Fruit fly (Drosophila melanogaster): ENCODE measurements around the gene beta-PheRS.

Gene beta-PheRS

dm6 chr3R:24220845-24221244 lies 31.6 kb downstream of the beta-PheRS start, which contains the start of gene cav:
Gene cav (plus strand): TSS chr3R:24221103.
- TF ChIP-seq h (GFP tag; optimal IDR thresholded peaks at IDR 0.05): no peak
- peak; percentile 20 for TF ChIP-seq Dif (GFP tag; optimal IDR thresholded peaks at IDR 0.05; ENCODE audit: partially characterized antibody)

dm6 chr3R:24219093-24219492 lies 33.4 kb downstream of the beta-PheRS start:
- no peak for TF ChIP-seq foxo (GFP tag; optimal IDR thresholded peaks at IDR 0.05)
- no peak for TF ChIP-seq lola (GFP tag; optimal IDR thresholded peaks at IDR 0.05)
- TF ChIP-seq tai (GFP tag; optimal IDR thresholded peaks at IDR 0.05): no peak
- no peak for TF ChIP-seq rgr (GFP tag; optimal IDR thresholded peaks at IDR 0.05)
- TF ChIP-seq Jra (GFP tag; optimal IDR thresholded peaks at IDR 0.05): no peak
- TF ChIP-seq woc (GFP tag; optimal IDR thresholded peaks at IDR 0.05): no peak
- no peak for TF ChIP-seq dsf (GFP tag; optimal IDR thresholded peaks at IDR 0.05; ENCODE audit: borderline replicate concordance)
- no peak for TF ChIP-seq N (GFP tag; optimal IDR thresholded peaks at IDR 0.05)
- TF ChIP-seq OdsH (GFP tag; optimal IDR thresholded peaks at IDR 0.05): no peak
- TF ChIP-seq Abd-B (GFP tag; optimal IDR thresholded peaks at IDR 0.05): no peak
- no peak for TF ChIP-seq dmrt93B (GFP tag; optimal IDR thresholded peaks at IDR 0.05)
- TF ChIP-seq sage (GFP tag; optimal IDR thresholded peaks at IDR 0.05): no peak
- TF ChIP-seq Mio (GFP tag; optimal IDR thresholded peaks at IDR 0.05): no peak
- no peak for TF ChIP-seq Rel (GFP tag; optimal IDR thresholded peaks at IDR 0.05)
- TF ChIP-seq Rel (tag; optimal IDR thresholded peaks at IDR 0.05): no peak
- no peak for TF ChIP-seq Hr78 (GFP tag; optimal IDR thresholded peaks at IDR 0.05)
- no peak for TF ChIP-seq CG32264 (GFP tag; optimal IDR thresholded peaks at IDR 0.05)

dm6 chr3R:24218565-24218964 lies 33.9 kb downstream of the beta-PheRS start, which contains the start of gene CG17786:
Gene CG17786 (minus strand): TSS chr3R:24218718.
- no peak for TF ChIP-seq woc (GFP tag; optimal IDR thresholded peaks at IDR 0.05)
- TF ChIP-seq CG9705 (GFP tag; optimal IDR thresholded peaks at IDR 0.05): no peak
- TF ChIP-seq Dfd (GFP tag; optimal IDR thresholded peaks at IDR 0.05): no peak
- no peak for TF ChIP-seq Hnf4 (GFP tag; optimal IDR thresholded peaks at IDR 0.05)
- no peak for TF ChIP-seq GATAd (GFP tag; optimal IDR thresholded peaks at IDR 0.05)
- TF ChIP-seq pan (optimal IDR thresholded peaks at IDR 0.05): no peak
- no peak for TF ChIP-seq Hr83 (GFP tag; optimal IDR thresholded peaks at IDR 0.05; ENCODE audit: poor library complexity, severe bottlenecking)
- TF ChIP-seq Sp1 (GFP tag; optimal IDR thresholded peaks at IDR 0.05): peak; percentile 43
- peak; percentile 72 for TF ChIP-seq Dif (GFP tag; optimal IDR thresholded peaks at IDR 0.05; ENCODE audit: partially characterized antibody)
- TF ChIP-seq OdsH (GFP tag; optimal IDR thresholded peaks at IDR 0.05): no peak
- TF ChIP-seq Jra (GFP tag; optimal IDR thresholded peaks at IDR 0.05): no peak
- peak in 1 of 2 experiments; percentile 72 for TF ChIP-seq dl (GFP tag; optimal IDR thresholded peaks at IDR 0.05; ENCODE audit: insufficient read depth in 1 of 2, partially characterized antibody in 2 of 2)
- no peak for TF ChIP-seq lola (GFP tag; optimal IDR thresholded peaks at IDR 0.05)
- peak; percentile 7 for TF ChIP-seq h (GFP tag; optimal IDR thresholded peaks at IDR 0.05)
- TF ChIP-seq rgr (GFP tag; optimal IDR thresholded peaks at IDR 0.05): no peak
- TF ChIP-seq usp (GFP tag; optimal IDR thresholded peaks at IDR 0.05): no peak
- peak; percentile 1 for TF ChIP-seq psq (GFP tag; optimal IDR thresholded peaks at IDR 0.05)
- no peak for TF ChIP-seq dmrt93B (GFP tag; optimal IDR thresholded peaks at IDR 0.05)
- no peak for TF ChIP-seq fru (GFP tag; optimal IDR thresholded peaks at IDR 0.05)
- no peak for TF ChIP-seq Abd-B (GFP tag; optimal IDR thresholded peaks at IDR 0.05)
- no peak for TF ChIP-seq dsf (GFP tag; optimal IDR thresholded peaks at IDR 0.05; ENCODE audit: borderline replicate concordance)
- TF ChIP-seq Rel (GFP tag; optimal IDR thresholded peaks at IDR 0.05): no peak
- no peak for TF ChIP-seq Rel (tag; optimal IDR thresholded peaks at IDR 0.05)
- TF ChIP-seq sv (GFP tag; optimal IDR thresholded peaks at IDR 0.05): no peak
- no peak for TF ChIP-seq CG32264 (GFP tag; optimal IDR thresholded peaks at IDR 0.05)
- TF ChIP-seq Myc (optimal IDR thresholded peaks at IDR 0.05): no peak
- TF ChIP-seq foxo (GFP tag; optimal IDR thresholded peaks at IDR 0.05): no peak
- TF ChIP-seq HLH106 (tag; optimal IDR thresholded peaks at IDR 0.05): no peak
- no peak for TF ChIP-seq CrebA (GFP tag; optimal IDR thresholded peaks at IDR 0.05; ENCODE audit: borderline replicate concordance)
- TF ChIP-seq N (GFP tag; optimal IDR thresholded peaks at IDR 0.05): no peak
- no peak for TF ChIP-seq sage (GFP tag; optimal IDR thresholded peaks at IDR 0.05)
- no peak for TF ChIP-seq Vsx2 (GFP tag; optimal IDR thresholded peaks at IDR 0.05; ENCODE audit: partially characterized antibody)
- TF ChIP-seq tai (GFP tag; optimal IDR thresholded peaks at IDR 0.05): no peak
- no peak for TF ChIP-seq Mio (GFP tag; optimal IDR thresholded peaks at IDR 0.05)
- TF ChIP-seq Hr78 (GFP tag; optimal IDR thresholded peaks at IDR 0.05): no peak
- no peak for TF ChIP-seq ey (GFP tag; optimal IDR thresholded peaks at IDR 0.05)
